Worm (Caenorhabditis elegans): ENCODE measurements around the gene F35E8.9.

DNA sequence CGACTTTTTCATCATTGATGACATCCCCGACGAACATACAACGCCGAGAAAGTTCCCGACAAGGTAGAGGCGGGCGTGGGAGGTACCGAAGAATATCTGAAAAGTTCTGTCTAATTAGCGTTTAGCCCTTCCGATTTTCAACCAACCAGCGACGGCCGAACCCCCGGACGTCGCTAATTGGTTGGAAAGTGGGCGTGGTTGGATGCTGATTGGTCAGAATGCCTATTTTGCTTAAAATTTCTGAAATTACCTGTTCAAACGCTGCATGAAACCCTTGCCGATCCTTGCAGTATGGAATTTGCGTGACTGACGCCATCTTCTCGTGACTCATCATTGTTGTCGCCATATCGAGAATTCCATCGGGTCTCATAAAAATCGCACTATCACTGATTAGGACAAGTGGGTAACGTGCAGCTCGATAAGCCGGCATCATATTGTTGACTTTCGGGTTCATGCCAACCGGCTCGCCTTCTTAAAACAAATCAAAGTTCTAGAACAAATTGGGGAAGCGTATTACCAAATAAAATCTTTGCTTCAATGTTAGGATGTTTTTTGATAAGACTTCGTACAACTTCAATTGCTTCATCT lies 29.6 kb downstream of the F35E8.9 start:
- TF ChIP-seq lin-15B (tag; optimal IDR thresholded peaks at IDR 0.05): no peak
- TF ChIP-seq elt-2 (tag; optimal IDR thresholded peaks at IDR 0.05): peak; percentile 87
- TF ChIP-seq rnt-1 (tag; optimal IDR thresholded peaks at IDR 0.05): no peak
- no peak for TF ChIP-seq pax-3 (tag; optimal IDR thresholded peaks at IDR 0.05)
